Worm (Caenorhabditis elegans): ENCODE results near the gene B0244.6.

B0244.6 gene

DNA sequence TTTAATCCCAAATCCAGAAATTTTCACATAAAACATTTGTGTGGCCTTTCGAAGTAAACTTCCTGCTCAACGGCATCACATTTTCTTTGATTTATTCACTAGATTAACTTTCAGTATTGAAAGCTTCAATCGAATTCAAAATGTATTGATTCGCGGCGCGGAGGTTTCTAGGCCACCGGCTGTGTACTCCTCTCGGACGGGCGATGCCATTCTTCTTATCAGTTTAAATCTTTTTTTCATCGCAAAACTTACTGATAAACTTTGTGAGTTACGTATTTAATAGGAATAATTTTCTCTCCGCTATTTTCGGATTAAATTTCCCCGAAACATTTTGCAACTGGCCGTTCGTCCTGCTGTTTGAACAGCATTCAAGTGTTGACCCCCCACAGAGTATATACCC is 15.9 kb upstream of the B0244.6 start (continued):
- TF ChIP-seq R02D3.7 (tag; optimal IDR thresholded peaks at IDR 0.05) (peak; percentile 42), aly-2 (tag; optimal IDR thresholded peaks at IDR 0.05) (no peak), nhr-77 (tag; optimal IDR thresholded peaks at IDR 0.05) (no peak), elt-1 (tag; optimal IDR thresholded peaks at IDR 0.05) (peak; percentile 50), nfya-1 (tag; optimal IDR thresholded peaks at IDR 0.05; ENCODE audit: insufficient read depth) (no peak), elt-3 (tag; optimal IDR thresholded peaks at IDR 0.05) (no peak), tbx-2 (tag; optimal IDR thresholded peaks at IDR 0.05) (no peak), pqm-1 (tag; optimal IDR thresholded peaks at IDR 0.05) (peak; percentile 87), nhr-11 (tag; optimal IDR thresholded peaks at IDR 0.05) (no peak), ztf-4 (tag; optimal IDR thresholded peaks at IDR 0.05) (no peak), mml-1 (tag; optimal IDR thresholded peaks at IDR 0.05) (no peak), ceh-28 (tag; optimal IDR thresholded peaks at IDR 0.05) (peak; percentile 79), hmg-11 (tag; optimal IDR thresholded peaks at IDR 0.05) (peak; percentile 41)

- TF ChIP-seq aly-2 (tag; optimal IDR thresholded peaks at IDR 0.05) (no peak), fkh-2 (tag; optimal IDR thresholded peaks at IDR 0.05) (no peak), ZK546.5 (tag; optimal IDR thresholded peaks at IDR 0.05) (no peak), fos-1 (tag; optimal IDR thresholded peaks at IDR 0.05) (no peak), ztf-11 (tag; optimal IDR thresholded peaks at IDR 0.05) (no peak), unc-39 (tag; optimal IDR thresholded peaks at IDR 0.05) (no peak), lin-15B (tag; optimal IDR thresholded peaks at IDR 0.05) (no peak), tbx-2 (tag; optimal IDR thresholded peaks at IDR 0.05) (no peak), hmg-11 (tag; optimal IDR thresholded peaks at IDR 0.05) (no peak), pqm-1 (tag; optimal IDR thresholded peaks at IDR 0.05) (no peak), pha-4 (tag; optimal IDR thresholded peaks at IDR 0.05) (no peak), ceh-82 (tag; optimal IDR thresholded peaks at IDR 0.05) (no peak), zag-1 (tag; optimal IDR thresholded peaks at IDR 0.05) (no peak), ztf-4 (tag; optimal IDR thresholded peaks at IDR 0.05) (no peak)
These were observed 15.3 kb upstream of the B0244.6 start, which contains the start of gene wrm-1 for ce11 chrIII:5722550-5722949. Gene wrm-1 (plus strand): TSS chrIII:5722850.

DNA sequence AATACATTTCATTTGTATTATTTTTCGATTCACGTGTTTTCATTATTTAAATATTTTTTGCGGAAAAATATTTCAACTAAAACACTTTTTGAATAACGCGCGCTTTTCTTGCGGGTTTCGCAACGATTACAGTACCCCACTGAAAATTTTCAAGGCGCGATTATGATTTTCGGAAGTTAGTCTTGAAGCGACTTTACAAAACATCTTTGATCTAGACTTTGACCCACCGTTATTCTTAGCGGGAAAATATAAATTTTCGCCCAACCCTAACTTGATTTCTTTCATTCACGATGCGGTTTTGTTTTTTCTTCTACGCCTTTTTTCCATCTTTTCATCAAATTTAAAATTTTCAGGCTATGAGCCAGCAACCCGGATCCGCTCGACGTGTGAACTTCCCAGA is 10.0 kb upstream of the B0244.6 start, which contains the start of gene egg-1:
TSS of gene egg-1 (plus strand) at position 354 of the 400 bp plus-strand sequence.
- TF ChIP-seq fkh-2 (tag; optimal IDR thresholded peaks at IDR 0.05) (no peak), R02D3.7 (tag; optimal IDR thresholded peaks at IDR 0.05) (no peak), elt-3 (tag; optimal IDR thresholded peaks at IDR 0.05) (no peak), sea-2 (GFP tag; optimal IDR thresholded peaks at IDR 0.05) (no peak), nhr-11 (tag; optimal IDR thresholded peaks at IDR 0.05) (no peak), nhr-237 (tag; optimal IDR thresholded peaks at IDR 0.05) (no peak), lin-39 (tag; optimal IDR thresholded peaks at IDR 0.05) (no peak), nhr-25 (tag; optimal IDR thresholded peaks at IDR 0.05) (no peak), egl-5 (tag; optimal IDR thresholded peaks at IDR 0.05) (no peak), lin-15B (tag; optimal IDR thresholded peaks at IDR 0.05) (no peak), elt-2 (tag; optimal IDR thresholded peaks at IDR 0.05) (no peak), unc-39 (tag; optimal IDR thresholded peaks at IDR 0.05) (no peak), elt-1 (tag; optimal IDR thresholded peaks at IDR 0.05) (no peak), daf-12 (tag; optimal IDR thresholded peaks at IDR 0.05) (no peak), ZK546.5 (tag; optimal IDR thresholded peaks at IDR 0.05) (no peak)

ce11 chrIII:5729367-5729766 is 8.4 kb upstream of the B0244.6 start:
- TF ChIP-seq nhr-23 (tag; optimal IDR thresholded peaks at IDR 0.05) (no peak), ceh-28 (tag; optimal IDR thresholded peaks at IDR 0.05) (no peak), lin-15B (tag; optimal IDR thresholded peaks at IDR 0.05) (no peak), pqm-1 (tag; optimal IDR thresholded peaks at IDR 0.05) (no peak), nhr-77 (tag; optimal IDR thresholded peaks at IDR 0.05) (no peak), nhr-25 (tag; optimal IDR thresholded peaks at IDR 0.05) (no peak), daf-12 (tag; optimal IDR thresholded peaks at IDR 0.05) (no peak), ztf-4 (tag; optimal IDR thresholded peaks at IDR 0.05) (no peak), nhr-43 (tag; optimal IDR thresholded peaks at IDR 0.05; ENCODE audit: poor library complexity, severe bottlenecking) (no peak), snpc-4 (tag; optimal IDR thresholded peaks at IDR 0.05) (no peak), nhr-28 (tag; optimal IDR thresholded peaks at IDR 0.05) (no peak), ceh-9 (tag; optimal IDR thresholded peaks at IDR 0.05) (no peak), ceh-82 (tag; optimal IDR thresholded peaks at IDR 0.05) (no peak), lin-39 (tag; optimal IDR thresholded peaks at IDR 0.05) (no peak), mdl-1 (tag; optimal IDR thresholded peaks at IDR 0.05) (no peak), egl-27 (tag; optimal IDR thresholded peaks at IDR 0.05) (no peak)
